Worm (Caenorhabditis elegans) whole organism, young adult: Measurements from ENCODE around the gene nlp-50.

Experiments
- C06A6.2 ChIP-seq: fragments of 200-800 bp; sonication (Bioruptor generic); conservative IDR thresholded peaks from 2 replicates; pipeline ENCODE4 v1.3.6; 2022; ENCODE audit warnings: missing genetic modification characterization, missing compliant biosample characterization
- Y53F4B.3 ChIP-seq: fragments of 200-800 bp; sonication (Bioruptor generic); IDR thresholded peaks from 2 replicates; pipeline ENCODE4 v1.3.6; 2022; ENCODE audit warnings: missing genetic modification reagents, missing genetic modification characterization, missing compliant biosample characterization
- ceh-27 ChIP-seq: fragments of 200-800 bp; sonication (Bioruptor generic); optimal IDR thresholded peaks from 2 replicates; lab custom pipeline; 2018; ENCODE audit warnings: mild to moderate bottlenecking, missing genetic modification characterization, moderate library complexity, missing compliant biosample characterization
- dpl-1 ChIP-seq: fragments of 150-350 bp; optimal IDR thresholded peaks from 2 replicates; lab custom pipeline; 2014; ENCODE audit warnings: missing biosample characterization, missing genetic modification reagents, missing genetic modification characterization
- egl-18 ChIP-seq: fragments of 200-800 bp; sonication (Bioruptor generic); IDR thresholded peaks from 2 replicates; pipeline ENCODE4 v1.3.6; 2022; ENCODE audit warnings: missing genetic modification reagents, missing genetic modification characterization, missing compliant biosample characterization
- egl-44 ChIP-seq: fragments of 200-800 bp; sonication (Bioruptor generic); IDR thresholded peaks from 2 replicates; pipeline ENCODE4 v1.3.6; 2022; ENCODE audit warnings: missing genetic modification reagents, missing genetic modification characterization, missing compliant biosample characterization
- ets-4 ChIP-seq: fragments of 200-800 bp; sonication (Bioruptor generic); optimal IDR thresholded peaks from 2 replicates; lab custom pipeline; 2018; ENCODE audit warnings: mild to moderate bottlenecking, missing genetic modification characterization, missing compliant biosample characterization
- him-1 ChIP-seq: sonication (generic microtip); optimal IDR thresholded peaks from 2 replicates; lab custom pipeline; 2016; ENCODE audit warnings: missing genotype, missing genetic modification reagents, missing genetic modification characterization, missing compliant biosample characterization
- let-526 ChIP-seq: fragments of 200-800 bp; sonication (Bioruptor generic); IDR thresholded peaks from 2 replicates; pipeline ENCODE4 v1.3.6; 2022; ENCODE audit warnings: missing genetic modification reagents, missing genetic modification characterization, missing compliant biosample characterization
- madf-10 ChIP-seq: sonication (generic microtip); optimal IDR thresholded peaks from 2 replicates; lab custom pipeline; 2016; ENCODE audit warnings: mild to moderate bottlenecking, missing genetic modification characterization, missing compliant biosample characterization
- sea-2 ChIP-seq: fragments of 200-800 bp; sonication (Bioruptor generic); IDR thresholded peaks from 2 replicates; pipeline ENCODE4 v1.3.6; 2022; ENCODE audit warnings: missing genetic modification characterization, missing compliant biosample characterization
- snpc-4 ChIP-seq, 5 experiments: fragments of 150-350 bp in 1 of 5; sonication (generic microtip) in 4 of 5; optimal IDR thresholded peaks; 2 replicates each; lab custom pipeline; 2014 to 2018; ENCODE audit warnings: missing genetic modification characterization in 5 of 5, missing biosample characterization in 3 of 5, antibody characterized with exemption in 2 of 5, mild to moderate bottlenecking in 2 of 5, missing compliant biosample characterization in 2 of 5, missing genotype in 2 of 5, moderate library complexity in 2 of 5, missing genetic modification reagents in 1 of 5

DNA sequence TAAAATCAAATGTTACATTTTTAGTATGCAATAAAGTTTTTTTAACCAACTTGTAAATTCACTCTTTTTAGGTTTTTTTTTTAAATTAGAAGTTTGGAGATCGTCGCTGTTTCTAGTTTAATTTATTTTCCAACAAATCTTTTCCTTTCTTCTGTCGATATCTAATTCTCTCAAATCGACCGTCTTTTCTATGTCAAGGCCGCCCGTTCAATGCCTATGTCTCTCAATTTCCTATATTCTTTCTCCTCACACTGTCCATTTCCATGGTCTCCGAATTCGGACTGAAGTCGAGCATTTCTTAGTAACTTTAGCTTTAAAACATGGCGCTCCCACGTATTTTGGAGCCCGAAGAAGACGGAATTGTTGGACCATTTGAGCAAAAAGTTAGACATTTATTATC lies 48.2 kb upstream of the nlp-50 start, which contains the start of the genes T14B4.5 and T14B4.20:
- TF ChIP-seq sea-2 (GFP tag; lab: Robert Waterston, UW) (no peak), ceh-27 (GFP tag; lab: Kevin White, UChicago) (no peak), him-1 (no peak), dpl-1 (no peak), ets-4 (GFP tag; lab: Kevin White, UChicago) (no peak), egl-18 (GFP tag; lab: Robert Waterston, UW) (no peak), C06A6.2 (GFP tag; lab: Robert Waterston, UW) (no peak), snpc-4 (GFP tag; optimal IDR thresholded peaks at IDR 0.05; lab: Kevin White, UChicago) (no peak), snpc-4 (tag; optimal IDR thresholded peaks at IDR 0.05; lab: Kevin White, UChicago) (no peak), let-526 (GFP tag; lab: Robert Waterston, UW) (no peak), madf-10 (no peak), egl-44 (GFP tag; lab: Robert Waterston, UW) (no peak), Y53F4B.3 (GFP tag; lab: Robert Waterston, UW) (no peak)
